Worm (Caenorhabditis elegans) whole organism, young adult: ENCODE results near the gene vhl-1.

Experiments
- F33H1.4 ChIP-seq: fragments of 200-800 bp; sonication (Bioruptor generic); IDR thresholded peaks from 2 replicates; pipeline ENCODE4 v1.3.6; 2022; ENCODE audit warnings: missing genetic modification reagents, missing genetic modification characterization, missing compliant biosample characterization
- F37B4.10 ChIP-seq: fragments of 200-800 bp; sonication (Bioruptor generic); IDR thresholded peaks from 2 replicates; pipeline ENCODE4 v1.3.6; 2022; ENCODE audit warnings: missing genetic modification characterization, missing compliant biosample characterization
- F52B5.7 ChIP-seq: sonication (generic microtip); optimal IDR thresholded peaks from 2 replicates; lab custom pipeline; 2016; ENCODE audit warnings: mild to moderate bottlenecking, missing genetic modification characterization, missing compliant biosample characterization
- ZK185.1 ChIP-seq: sonication (generic microtip); optimal IDR thresholded peaks from 2 replicates; lab custom pipeline; 2016; ENCODE audit warnings: mild to moderate bottlenecking, missing genetic modification characterization, missing compliant biosample characterization; ENCODE audit not compliant: poor library complexity, severe bottlenecking
- dpl-1 ChIP-seq: fragments of 150-350 bp; optimal IDR thresholded peaks from 2 replicates; lab custom pipeline; 2014; ENCODE audit warnings: missing biosample characterization, missing genetic modification reagents, missing genetic modification characterization
- hlh-12 ChIP-seq: sonication (generic microtip); optimal IDR thresholded peaks from 2 replicates; lab custom pipeline; 2016; ENCODE audit warnings: missing genetic modification characterization, missing compliant biosample characterization
- mcd-1 ChIP-seq: fragments of 200-800 bp; sonication (Bioruptor generic); IDR thresholded peaks from 2 replicates; pipeline ENCODE4 v1.3.6; 2022; ENCODE audit warnings: missing genetic modification reagents, missing genetic modification characterization, missing compliant biosample characterization
- pha-4 ChIP-seq: fragments of 150-350 bp; sonication (generic microtip); optimal IDR thresholded peaks from 2 replicates; lab custom pipeline; 2014; ENCODE audit warnings: missing biosample characterization, missing genetic modification reagents, missing genetic modification characterization
- unc-130 ChIP-seq: sonication (generic microtip); optimal IDR thresholded peaks from 2 replicates; lab custom pipeline; 2016; ENCODE audit warnings: missing genetic modification reagents, missing genetic modification characterization, missing compliant biosample characterization
- unc-62 ChIP-seq: fragments of 150-350 bp; optimal IDR thresholded peaks from 2 replicates; lab custom pipeline; 2014; ENCODE audit warnings: missing biosample characterization, missing genetic modification reagents, missing genetic modification characterization
- zfh-2 ChIP-seq: fragments of 200-800 bp; sonication (Bioruptor generic); conservative IDR thresholded peaks from 2 replicates; pipeline ENCODE4 v1.3.6; 2022; ENCODE audit warnings: missing genetic modification reagents, missing genetic modification characterization, missing compliant biosample characterization
- ztf-18 ChIP-seq: sonication (generic microtip); optimal IDR thresholded peaks from 2 replicates; lab custom pipeline; 2016; ENCODE audit warnings: missing genotype, mild to moderate bottlenecking, missing genetic modification characterization, missing compliant biosample characterization
- ztf-3 ChIP-seq: fragments of 200-800 bp; sonication (Bioruptor generic); optimal IDR thresholded peaks from 2 replicates; lab custom pipeline; 2018; ENCODE audit warnings: mild to moderate bottlenecking, missing genetic modification characterization, missing compliant biosample characterization

ce11 chrX:11344899-11345298 lies 37.7 kb downstream of the vhl-1 start:
- TF ChIP-seq dpl-1 (GFP tag; lab: Kevin White, UChicago) (no peak), pha-4 (no peak), unc-62 (GFP tag; lab: Kevin White, UChicago) (no peak), unc-130 (GFP tag; lab: Kevin White, UChicago) (no peak), hlh-12 (tag; lab: Kevin White, UChicago) (no peak), ztf-3 (GFP tag; lab: Kevin White, UChicago) (no peak), mcd-1 (GFP tag; lab: Robert Waterston, UW) (no peak), F37B4.10 (GFP tag; lab: Robert Waterston, UW) (no peak), ztf-18 (tag; lab: Kevin White, UChicago) (no peak), F52B5.7 (tag; lab: Kevin White, UChicago) (no peak), zfh-2 (GFP tag; lab: Robert Waterston, UW) (no peak), ZK185.1 (no peak), F33H1.4 (GFP tag; lab: Robert Waterston, UW) (no peak)
